Worm (Caenorhabditis elegans) whole organism, L1 larva: ENCODE measurements around the gene ifta-2.
A peak's percentile ranks its signal among the peaks of the same experiment; 100 is the strongest.

Source experiments
- C16A3.4 ChIP-seq: fragments of 150-350 bp; optimal IDR thresholded peaks from 2 replicates; lab custom pipeline; 2014; ENCODE audit warnings: missing biosample characterization, missing genetic modification characterization
- C34B4.2 ChIP-seq: sonication (generic microtip); optimal IDR thresholded peaks from 2 replicates; lab custom pipeline; 2017; ENCODE audit warnings: mild to moderate bottlenecking, missing genetic modification characterization, missing compliant biosample characterization
- Y116A8C.19 ChIP-seq: sonication (generic microtip); optimal IDR thresholded peaks from 2 replicates; lab custom pipeline; 2016; ENCODE audit warnings: missing compliant biosample characterization, missing genetic modification characterization, borderline replicate concordance
- aly-2 ChIP-seq: fragments of 150-350 bp; optimal IDR thresholded peaks from 2 replicates; lab custom pipeline; 2014; ENCODE audit warnings: missing biosample characterization, missing genetic modification characterization
- ama-1 ChIP-seq: fragments of 150-350 bp; optimal IDR thresholded peaks from 2 replicates; lab custom pipeline; 2014
- blmp-1 ChIP-seq: fragments of 150-350 bp; optimal IDR thresholded peaks from 2 replicates; lab custom pipeline; 2014; ENCODE audit warnings: missing biosample characterization, missing genetic modification characterization
- ceh-88 ChIP-seq: fragments of 200-800 bp; sonication (Bioruptor generic); IDR thresholded peaks from 2 replicates; pipeline ENCODE4 v1.3.6; 2022; ENCODE audit warnings: missing genetic modification characterization, missing compliant biosample characterization
- ceh-90 ChIP-seq: sonication (generic microtip); optimal IDR thresholded peaks from 2 replicates; lab custom pipeline; 2016; ENCODE audit warnings: missing genetic modification characterization, missing compliant biosample characterization
- dpl-1 ChIP-seq, 3 experiments: fragments of 150-350 bp in 2 of 3; sonication (generic microtip) in 1 of 3; optimal IDR thresholded peaks; 2 replicates each; lab custom pipeline; 2014 to 2017; ENCODE audit warnings: missing biosample characterization in 3 of 3, missing genetic modification characterization in 3 of 3, missing genetic modification reagents in 3 of 3
- dsc-1 ChIP-seq: sonication (generic microtip); optimal IDR thresholded peaks from 2 replicates; lab custom pipeline; 2016; ENCODE audit warnings: mild to moderate bottlenecking, missing genetic modification characterization, missing compliant biosample characterization
- efl-1 ChIP-seq, 4 experiments: fragments of 150-350 bp; optimal IDR thresholded peaks in 3 of 4; peaks in 1 of 4; 1 replicate in 1 of 4; 2 replicates in 3 of 4; lab custom pipeline; 2014; ENCODE audit warnings: missing biosample characterization in 2 of 4, missing genetic modification characterization in 2 of 4, missing genetic modification reagents in 2 of 4
- efl-3 ChIP-seq: fragments of 200-800 bp; sonication (Bioruptor generic); optimal IDR thresholded peaks from 2 replicates; lab custom pipeline; 2018; ENCODE audit warnings: mild to moderate bottlenecking, missing genetic modification characterization, missing compliant biosample characterization
- egl-13 ChIP-seq: sonication (generic microtip); optimal IDR thresholded peaks from 2 replicates; lab custom pipeline; 2016; ENCODE audit warnings: missing genotype, missing genetic modification reagents, missing genetic modification characterization, missing compliant biosample characterization
- elt-3 ChIP-seq, 6 experiments: fragments of 150-350 bp in 1 of 6; sonication (generic microtip); optimal IDR thresholded peaks; 2 replicates each; lab custom pipeline; 2017 to 2018; ENCODE audit warnings: missing biosample characterization in 6 of 6, missing genetic modification characterization in 6 of 6, inconsistent platforms in 1 of 6
- fkh-4 ChIP-seq: sonication (generic microtip); optimal IDR thresholded peaks from 2 replicates; lab custom pipeline; 2016; ENCODE audit warnings: missing compliant biosample characterization, missing genetic modification characterization, borderline replicate concordance
- fkh-8 ChIP-seq: sonication (generic microtip); optimal IDR thresholded peaks from 2 replicates; lab custom pipeline; 2016; ENCODE audit warnings: mild to moderate bottlenecking, missing genetic modification characterization, missing compliant biosample characterization
- grh-1 ChIP-seq: fragments of 200-800 bp; sonication (Bioruptor generic); IDR thresholded peaks from 2 replicates; pipeline ENCODE4 v1.3.6; 2022; ENCODE audit warnings: missing genetic modification reagents, missing genetic modification characterization, missing compliant biosample characterization
- hlh-17 ChIP-seq: fragments of 200-800 bp; sonication (Bioruptor generic); optimal IDR thresholded peaks from 2 replicates; lab custom pipeline; 2018; ENCODE audit warnings: missing genetic modification characterization, mild to moderate bottlenecking, missing compliant biosample characterization, moderate library complexity, borderline replicate concordance
- hpl-2 ChIP-seq: fragments of 150-350 bp; optimal IDR thresholded peaks from 2 replicates; lab custom pipeline; 2014; ENCODE audit warnings: missing biosample characterization, missing genetic modification reagents, missing genetic modification characterization
- isw-1 ChIP-seq: fragments of 200-800 bp; sonication (Bioruptor generic); IDR thresholded peaks from 2 replicates; pipeline ENCODE4 v1.3.6; 2022; ENCODE audit warnings: missing genetic modification characterization, missing compliant biosample characterization
- jun-1 ChIP-seq: fragments of 150-350 bp; optimal IDR thresholded peaks from 2 replicates; lab custom pipeline; 2014; ENCODE audit warnings: missing biosample characterization, missing genetic modification reagents, missing genetic modification characterization
- lin-13 ChIP-seq: fragments of 150-350 bp; optimal IDR thresholded peaks from 2 replicates; lab custom pipeline; 2014; ENCODE audit warnings: missing biosample characterization, missing genetic modification reagents, missing genetic modification characterization
- lin-14 ChIP-seq: fragments of 200-800 bp; sonication (Bioruptor generic); optimal IDR thresholded peaks from 2 replicates; lab custom pipeline; 2018; ENCODE audit warnings: mild to moderate bottlenecking, missing genetic modification characterization, moderate library complexity, missing compliant biosample characterization
- lin-35 ChIP-seq, 2 experiments: fragments of 150-350 bp; optimal IDR thresholded peaks; 2 replicates each; lab custom pipeline; 2014; ENCODE audit warnings: missing biosample characterization in 2 of 2, missing genetic modification characterization in 2 of 2, missing genetic modification reagents in 2 of 2
- lsy-2 ChIP-seq, 2 experiments: fragments of 150-350 bp; optimal IDR thresholded peaks; 2 replicates each; lab custom pipeline; 2014; ENCODE audit warnings: missing biosample characterization in 2 of 2, missing genetic modification characterization in 2 of 2
- mdl-1 ChIP-seq, 2 experiments: fragments of 150-350 bp; optimal IDR thresholded peaks; 2 replicates each; lab custom pipeline; 2014 to 2017; ENCODE audit warnings: missing biosample characterization in 2 of 2, missing genetic modification characterization in 2 of 2, inconsistent platforms in 1 of 2
- nhr-12 ChIP-seq: sonication (generic microtip); optimal IDR thresholded peaks from 2 replicates; lab custom pipeline; 2017; ENCODE audit warnings: missing biosample characterization, missing genetic modification characterization
- nhr-19 ChIP-seq: fragments of 200-800 bp; sonication (Bioruptor generic); conservative IDR thresholded peaks from 2 replicates; pipeline ENCODE4 v1.3.6; 2022; ENCODE audit warnings: missing genetic modification characterization, missing compliant biosample characterization
- nhr-20 ChIP-seq: sonication (generic microtip); optimal IDR thresholded peaks from 2 replicates; lab custom pipeline; 2016; ENCODE audit warnings: mild to moderate bottlenecking, missing genetic modification characterization, missing compliant biosample characterization
- nhr-28 ChIP-seq: fragments of 150-350 bp; optimal IDR thresholded peaks from 2 replicates; lab custom pipeline; 2014; ENCODE audit warnings: missing biosample characterization, missing genetic modification characterization
- nhr-47 ChIP-seq: sonication (generic microtip); optimal IDR thresholded peaks from 2 replicates; lab custom pipeline; 2016; ENCODE audit warnings: mild to moderate bottlenecking, missing genetic modification characterization, moderate library complexity, missing compliant biosample characterization
- nhr-71 ChIP-seq: sonication (generic microtip); optimal IDR thresholded peaks from 2 replicates; lab custom pipeline; 2016; ENCODE audit warnings: mild to moderate bottlenecking, missing genetic modification characterization, moderate library complexity, missing compliant biosample characterization
- nhr-76 ChIP-seq: sonication (generic microtip); optimal IDR thresholded peaks from 2 replicates; lab custom pipeline; 2017; ENCODE audit warnings: missing biosample characterization, missing genetic modification characterization
- nhr-77 ChIP-seq: fragments of 150-350 bp; optimal IDR thresholded peaks from 2 replicates; lab custom pipeline; 2014; ENCODE audit warnings: missing biosample characterization, missing genetic modification characterization
- nhr-84 ChIP-seq: sonication (generic microtip); optimal IDR thresholded peaks from 2 replicates; lab custom pipeline; 2017; ENCODE audit warnings: missing biosample characterization, missing genetic modification characterization
- nhr-85 ChIP-seq: sonication (generic microtip); peaks from one replicate; lab custom pipeline; 2016; ENCODE audit warnings: missing genetic modification characterization, inconsistent platforms, missing compliant biosample characterization
- nhr-90 ChIP-seq: sonication (generic microtip); optimal IDR thresholded peaks from 2 replicates; lab custom pipeline; 2016; ENCODE audit warnings: mild to moderate bottlenecking, missing genetic modification characterization, missing compliant biosample characterization; ENCODE audit not compliant: poor library complexity
- rnt-1 ChIP-seq: sonication (generic microtip); optimal IDR thresholded peaks from 2 replicates; lab custom pipeline; 2016; ENCODE audit warnings: mild to moderate bottlenecking, missing genetic modification characterization, moderate library complexity, missing compliant biosample characterization
- skn-1 ChIP-seq: fragments of 150-350 bp; optimal IDR thresholded peaks from 2 replicates; lab custom pipeline; 2014; ENCODE audit warnings: missing biosample characterization, missing genetic modification characterization
- snpc-4 ChIP-seq: fragments of 150-350 bp; optimal IDR thresholded peaks from 2 replicates; lab custom pipeline; 2014; ENCODE audit warnings: missing biosample characterization, missing genetic modification characterization
- sox-4 ChIP-seq: sonication (generic microtip); optimal IDR thresholded peaks from 2 replicates; lab custom pipeline; 2016; ENCODE audit warnings: missing genetic modification characterization, missing compliant biosample characterization
- sptf-1 ChIP-seq: fragments of 150-350 bp; optimal IDR thresholded peaks from 2 replicates; lab custom pipeline; 2014; ENCODE audit warnings: missing biosample characterization, missing genetic modification characterization
- sup-37 ChIP-seq: fragments of 200-800 bp; sonication (Bioruptor generic); optimal IDR thresholded peaks from 2 replicates; lab custom pipeline; 2018; ENCODE audit warnings: mild to moderate bottlenecking, missing genetic modification characterization, missing compliant biosample characterization
- tlp-1 ChIP-seq: fragments of 150-350 bp; optimal IDR thresholded peaks from 2 replicates; lab custom pipeline; 2014; ENCODE audit warnings: missing biosample characterization, missing genetic modification characterization
- unc-130 ChIP-seq: fragments of 150-350 bp; optimal IDR thresholded peaks from 2 replicates; lab custom pipeline; 2017; ENCODE audit warnings: missing biosample characterization, missing genetic modification characterization, inconsistent platforms
- unc-30 ChIP-seq: sonication (generic microtip); optimal IDR thresholded peaks from 2 replicates; lab custom pipeline; 2017; ENCODE audit warnings: missing biosample characterization, missing genetic modification characterization
- unc-62 ChIP-seq: fragments of 150-350 bp; optimal IDR thresholded peaks from 2 replicates; lab custom pipeline; 2014; ENCODE audit warnings: missing biosample characterization, missing genetic modification reagents, missing genetic modification characterization
- unc-98 ChIP-seq: fragments of 200-800 bp; sonication (Bioruptor generic); IDR thresholded peaks from 2 replicates; pipeline ENCODE4 v1.3.6; 2022; ENCODE audit warnings: missing genetic modification characterization, missing compliant biosample characterization
- zip-4 ChIP-seq: fragments of 200-800 bp; sonication (Bioruptor generic); optimal IDR thresholded peaks from 2 replicates; lab custom pipeline; 2018; ENCODE audit warnings: mild to moderate bottlenecking, missing genetic modification characterization, moderate library complexity, missing compliant biosample characterization
- ztf-4 ChIP-seq: fragments of 150-350 bp; optimal IDR thresholded peaks from 2 replicates; lab custom pipeline; 2014; ENCODE audit warnings: missing biosample characterization, missing genetic modification characterization

ifta-2 gene

DNA sequence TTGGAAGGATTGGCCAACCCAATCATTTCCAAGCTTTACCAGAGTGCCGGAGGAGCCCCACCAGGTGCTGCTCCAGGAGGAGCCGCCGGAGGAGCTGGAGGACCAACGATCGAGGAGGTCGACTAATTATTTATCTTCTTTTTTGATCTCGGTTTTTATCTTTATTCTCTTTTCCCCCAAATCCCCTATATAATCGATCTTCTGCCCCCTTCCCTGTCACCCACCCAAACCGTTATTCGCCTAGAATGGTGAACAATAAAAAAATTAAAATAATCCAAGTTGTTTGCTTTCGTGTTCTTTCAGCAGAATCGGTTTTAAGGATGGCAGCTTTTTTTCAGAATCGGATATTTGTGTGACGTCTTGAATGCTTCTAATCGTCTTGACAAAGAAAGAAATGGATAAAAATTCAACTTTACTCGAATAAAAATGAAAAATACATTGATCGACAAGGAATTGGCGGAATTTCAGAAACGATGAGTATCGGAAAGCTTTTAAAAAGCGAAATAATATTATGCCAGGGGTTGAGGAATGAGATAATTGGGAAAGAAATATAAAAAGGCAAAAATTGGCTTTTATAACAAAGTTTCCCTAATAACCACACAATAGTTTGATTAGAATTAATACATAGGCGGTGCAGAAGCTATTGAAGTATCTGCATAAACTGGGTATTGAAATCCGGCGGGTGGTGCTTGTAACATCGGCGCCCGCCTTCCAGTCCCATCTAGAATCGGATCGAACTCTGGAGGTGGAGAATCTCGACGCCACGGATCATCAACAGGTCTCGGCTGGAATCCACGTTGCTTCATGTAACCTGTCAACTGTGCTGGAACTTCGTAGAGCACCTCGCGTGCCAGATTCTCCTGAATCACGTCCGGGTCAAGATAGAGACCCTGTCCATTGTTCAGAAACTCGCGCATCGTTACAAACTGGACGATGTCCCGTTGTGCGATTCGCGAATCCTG, 20.5 kb downstream of the ifta-2 start (continued):
- TF ChIP-seq grh-1 (no peak), lsy-2 (tag; optimal IDR thresholded peaks at IDR 0.05; lab: Kevin White, UChicago) (peak; percentile 68 to 75), nhr-77 (no peak), nhr-28 (no peak), sup-37 (GFP tag; lab: Kevin White, UChicago) (no peak), hlh-17 (GFP tag; lab: Kevin White, UChicago) (no peak), ama-1 (lab: Kevin White, UChicago) (peak; percentile 99), efl-3 (GFP tag; lab: Kevin White, UChicago) (peak; percentile 2), dsc-1 (tag; lab: Kevin White, UChicago) (peak; percentile 60), fkh-4 (tag; lab: Kevin White, UChicago) (no peak), nhr-20 (tag; lab: Kevin White, UChicago) (peak; percentile 70), nhr-76 (tag; lab: Kevin White, UChicago) (no peak), aly-2 (tag; lab: Kevin White, UChicago) (peak; percentile 100), unc-98 (GFP tag; lab: Robert Waterston, UW) (no peak), snpc-4 (tag; lab: Kevin White, UChicago) (peak; percentile 13), tlp-1 (no peak), dpl-1 (GFP tag; optimal IDR thresholded peaks at IDR 0.05; lab: Kevin White, UChicago) (peak in 2 of 3 experiments; percentile 22 to 28), blmp-1 (no peak), nhr-12 (tag; lab: Kevin White, UChicago) (no peak), nhr-84 (tag; lab: Kevin White, UChicago) (no peak), C34B4.2 (tag; lab: Kevin White, UChicago) (no peak), nhr-47 (tag; lab: Kevin White, UChicago) (peak; percentile 54), efl-1 (optimal IDR thresholded peaks at IDR 0.05; lab: Kevin White, UChicago) (peak in 1 of 2 experiments; percentile 16), efl-1 (GFP tag; optimal IDR thresholded peaks at IDR 0.05 in 1 of 2; lab: Kevin White, UChicago) (peak; percentile 21 to 92), jun-1 (tag; lab: Kevin White, UChicago) (no peak), unc-62 (GFP tag; lab: Kevin White, UChicago) (no peak), fkh-8 (tag; lab: Kevin White, UChicago) (peak; percentile 65), hpl-2 (GFP tag; lab: Kevin White, UChicago) (no peak), nhr-71 (tag; lab: Kevin White, UChicago) (peak; percentile 82), nhr-85 (no peak), ceh-90 (tag; lab: Kevin White, UChicago) (no peak), sox-4 (no peak), zip-4 (GFP tag; lab: Kevin White, UChicago) (peak; percentile 27), lin-35 (GFP tag; optimal IDR thresholded peaks at IDR 0.05; lab: Kevin White, UChicago) (peak; percentile 36 to 60), rnt-1 (peak; percentile 2), C16A3.4 (tag; lab: Kevin White, UChicago) (peak; percentile 17), ceh-88 (peak; percentile 21; the same call in 1 of the 2 replicates), skn-1 (peak; percentile 76), isw-1 (GFP tag; lab: Robert Waterston, UW) (no peak), nhr-90 (peak; percentile 62), sptf-1 (tag; lab: Kevin White, UChicago) (no peak), ztf-4 (tag; lab: Kevin White, UChicago) (peak; percentile 58), egl-13 (tag; lab: Kevin White, UChicago) (peak; percentile 11), lin-13 (GFP tag; lab: Kevin White, UChicago) (peak; percentile 62), nhr-19 (GFP tag; lab: Robert Waterston, UW) (peak; percentile 61), mdl-1 (tag; optimal IDR thresholded peaks at IDR 0.05; lab: Kevin White, UChicago) (no peak), unc-30 (peak; percentile 61), unc-130 (tag; lab: Kevin White, UChicago) (no peak), lin-14 (GFP tag; lab: Kevin White, UChicago) (peak; percentile 40), elt-3 (tag; optimal IDR thresholded peaks at IDR 0.05; lab: Kevin White, UChicago) (peak in 1 of 6 experiments; percentile 44), Y116A8C.19 (tag; lab: Kevin White, UChicago) (no peak)
